Worm (Caenorhabditis elegans) whole organism, L2 larva: ENCODE data around the gene C01G5.4.

Experiments
- aly-2 ChIP-seq: fragments of 150-350 bp; optimal IDR thresholded peaks from 2 replicates; lab custom pipeline; 2014; ENCODE audit warnings: missing biosample characterization, missing genetic modification characterization
- blmp-1 ChIP-seq: sonication (generic microtip); optimal IDR thresholded peaks from 2 replicates; lab custom pipeline; 2017; ENCODE audit warnings: missing genetic modification characterization, mild to moderate bottlenecking, missing compliant biosample characterization, antibody characterized with exemption, moderate library complexity; ENCODE audit not compliant: insufficient read depth
- lin-39 ChIP-seq: fragments of 150-350 bp; optimal IDR thresholded peaks from 2 replicates; lab custom pipeline; 2014; ENCODE audit warnings: missing biosample characterization, missing genetic modification reagents, missing genetic modification characterization
- nhr-11 ChIP-seq: fragments of 150-350 bp; optimal IDR thresholded peaks from 2 replicates; lab custom pipeline; 2014; ENCODE audit warnings: missing biosample characterization, missing genetic modification characterization
- nhr-12 ChIP-seq: fragments of 150-350 bp; optimal IDR thresholded peaks from 2 replicates; lab custom pipeline; 2014; ENCODE audit warnings: missing biosample characterization, missing genetic modification characterization
- skn-1 ChIP-seq: sonication (generic microtip); optimal IDR thresholded peaks from 2 replicates; lab custom pipeline; 2017; ENCODE audit warnings: missing biosample characterization, missing genetic modification characterization
- unc-39 ChIP-seq: fragments of 150-350 bp; optimal IDR thresholded peaks from 2 replicates; lab custom pipeline; 2014; ENCODE audit warnings: missing biosample characterization, missing genetic modification characterization

DNA sequence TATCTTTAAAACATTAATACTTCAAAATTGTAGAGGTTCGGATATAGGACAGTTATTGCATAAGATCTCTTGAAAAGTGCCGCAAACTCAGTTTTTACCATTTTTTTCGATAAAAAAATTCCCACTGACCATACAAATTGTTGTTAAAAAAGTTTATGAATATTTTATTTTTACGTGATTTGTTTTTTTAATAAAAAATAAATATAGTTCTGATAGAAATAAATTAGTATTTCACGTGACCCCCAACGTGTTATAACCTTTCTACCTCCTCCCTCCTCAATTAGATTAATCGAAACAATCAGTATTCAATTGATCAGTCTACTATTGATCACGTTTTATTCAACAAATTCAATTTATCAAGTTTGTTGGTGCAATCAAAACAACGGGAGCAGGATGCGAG lies at the start of gene C01G5.4:
- TF ChIP-seq nhr-12 (tag; lab: Kevin White, UChicago) (no peak), unc-39 (tag; lab: Kevin White, UChicago) (no peak), aly-2 (tag; lab: Kevin White, UChicago) (no peak), blmp-1 (tag; lab: Kevin White, UChicago) (no peak), lin-39 (tag; lab: Kevin White, UChicago) (no peak), skn-1 (tag; lab: Kevin White, UChicago) (no peak), nhr-11 (no peak)
